Worm (Caenorhabditis elegans) whole organism, early embryonic: ENCODE data around the gene Y73F8A.13.
"Not testable (repeated sequence)": the region's sequence is repeated elsewhere in the genome, so short reads cannot be mapped to it uniquely, and the experiment has no call there.

ENCODE experiments used
- B0310.2 ChIP-seq: sonication (generic microtip); optimal IDR thresholded peaks from 2 replicates; lab custom pipeline; 2016; ENCODE audit warnings: mild to moderate bottlenecking, missing genetic modification characterization, missing compliant biosample characterization
- F13C5.2 ChIP-seq: sonication (generic microtip); optimal IDR thresholded peaks from 2 replicates; lab custom pipeline; 2017; ENCODE audit warnings: mild to moderate bottlenecking, missing genetic modification characterization, inconsistent platforms, missing compliant biosample characterization
- aly-1 ChIP-seq: sonication (generic microtip); optimal IDR thresholded peaks from 2 replicates; lab custom pipeline; 2016; ENCODE audit warnings: missing genetic modification characterization, missing compliant biosample characterization
- ama-1 ChIP-seq: fragments of 150-350 bp; optimal IDR thresholded peaks from 2 replicates; lab custom pipeline; 2014
- ceh-13 ChIP-seq: fragments of 200-800 bp; sonication (Bioruptor generic); optimal IDR thresholded peaks from 2 replicates; lab custom pipeline; 2018; ENCODE audit warnings: mild to moderate bottlenecking, missing genetic modification characterization, missing compliant biosample characterization
- ceh-36 ChIP-seq: sonication (generic microtip); optimal IDR thresholded peaks from 2 replicates; lab custom pipeline; 2016; ENCODE audit warnings: missing genetic modification characterization, inconsistent platforms, missing compliant biosample characterization
- ets-7 ChIP-seq: sonication (generic microtip); optimal IDR thresholded peaks from 2 replicates; lab custom pipeline; 2016; ENCODE audit warnings: missing genotype, missing genetic modification characterization, missing compliant biosample characterization
- flt-1 ChIP-seq: fragments of 200-800 bp; sonication (Bioruptor generic); IDR thresholded peaks from 2 replicates; pipeline ENCODE4 v1.3.6; 2022; ENCODE audit warnings: missing genetic modification characterization, missing compliant biosample characterization
- hmbx-1 ChIP-seq: sonication (generic microtip); optimal IDR thresholded peaks from 2 replicates; lab custom pipeline; 2016; ENCODE audit warnings: mild to moderate bottlenecking, missing genetic modification characterization, missing compliant biosample characterization
- hmg-4 ChIP-seq: fragments of 200-800 bp; sonication (Bioruptor generic); optimal IDR thresholded peaks from 2 replicates; lab custom pipeline; 2018; ENCODE audit warnings: mild to moderate bottlenecking, missing genetic modification characterization, missing compliant biosample characterization
- hnd-1 ChIP-seq: sonication (generic microtip); optimal IDR thresholded peaks from 2 replicates; lab custom pipeline; 2016; ENCODE audit warnings: missing genetic modification characterization, missing compliant biosample characterization
- pes-1 ChIP-seq: fragments of 200-800 bp; sonication (Bioruptor generic); IDR thresholded peaks from 2 replicates; pipeline ENCODE4 v1.3.6; 2022; ENCODE audit warnings: missing genetic modification reagents, missing genetic modification characterization, missing compliant biosample characterization
- scrt-1 ChIP-seq: fragments of 200-800 bp; sonication (Bioruptor generic); IDR thresholded peaks from 2 replicates; pipeline ENCODE4 v1.3.6; 2022; ENCODE audit warnings: missing genetic modification characterization, missing compliant biosample characterization
- sea-1 ChIP-seq: fragments of 200-800 bp; sonication (Bioruptor generic); conservative IDR thresholded peaks from 2 replicates; pipeline ENCODE4 v1.3.6; 2022; ENCODE audit warnings: missing genetic modification characterization, missing compliant biosample characterization
- tbx-11 ChIP-seq: fragments of 200-800 bp; sonication (Bioruptor generic); IDR thresholded peaks from 2 replicates; pipeline ENCODE4 v1.3.6; 2022; ENCODE audit warnings: missing genetic modification characterization, missing compliant biosample characterization
- tbx-37 ChIP-seq: fragments of 200-800 bp; sonication (Bioruptor generic); conservative IDR thresholded peaks from 2 replicates; pipeline ENCODE4 v1.3.6; 2022; ENCODE audit warnings: missing genetic modification reagents, missing genetic modification characterization, missing compliant biosample characterization
- tra-4 ChIP-seq: sonication (generic microtip); optimal IDR thresholded peaks from 2 replicates; lab custom pipeline; 2017; ENCODE audit warnings: missing genetic modification characterization, missing compliant biosample characterization

Y73F8A.13 gene

ce11 chrIV:15291607-15292006 lies 20.4 kb upstream of the Y73F8A.13 start, which contains the start of gene pqn-91:
Gene pqn-91 (plus strand): TSS chrIV:15291907.
- no peak for TF ChIP-seq scrt-1 (GFP tag; lab: Robert Waterston, UW)

- TF ChIP-seq scrt-1 (GFP tag; lab: Robert Waterston, UW): no peak
- TF ChIP-seq ama-1 (lab: Kevin White, UChicago): no peak
- TF ChIP-seq aly-1 (tag; lab: Kevin White, UChicago): no peak
- TF ChIP-seq hnd-1 (tag; lab: Kevin White, UChicago): no peak
- TF ChIP-seq flt-1: no peak
- no peak for TF ChIP-seq ceh-13 (GFP tag; lab: Kevin White, UChicago)
- no peak for TF ChIP-seq hmg-4 (GFP tag; lab: Kevin White, UChicago)
- no peak for TF ChIP-seq sea-1 (GFP tag; lab: Robert Waterston, UW)
- TF ChIP-seq F13C5.2: no peak
- no peak for TF ChIP-seq hmbx-1 (tag; lab: Kevin White, UChicago)
- TF ChIP-seq pes-1 (GFP tag; lab: Robert Waterston, UW): no peak
- TF ChIP-seq tbx-11 (GFP tag; lab: Robert Waterston, UW): no peak
Measured at ce11 chrIV:15294040-15294439, 18.0 kb upstream of the Y73F8A.13 start, which contains the start of gene Y73F8A.10. Gene Y73F8A.10 (plus strand): TSS chrIV:15294340.

ce11 chrIV:15300041-15300440 lies 12.0 kb upstream of the Y73F8A.13 start:
- TF ChIP-seq tbx-11 (GFP tag; lab: Robert Waterston, UW) (no peak), B0310.2 (tag; lab: Kevin White, UChicago) (no peak), flt-1 (no peak)

ce11 chrIV:15302151-15302550 lies 9.9 kb upstream of the Y73F8A.13 start, which contains the start of gene best-21:
Gene best-21 (plus strand): TSS chrIV:15302451.
- TF ChIP-seq tbx-11 (GFP tag; lab: Robert Waterston, UW) (no peak), B0310.2 (tag; lab: Kevin White, UChicago) (no peak), hnd-1 (tag; lab: Kevin White, UChicago) (no peak), tra-4 (tag; lab: Kevin White, UChicago) (no peak), ets-7 (tag; lab: Kevin White, UChicago) (no peak), scrt-1 (GFP tag; lab: Robert Waterston, UW) (no peak), ama-1 (lab: Kevin White, UChicago) (no peak), hmg-4 (GFP tag; lab: Kevin White, UChicago) (no peak), tbx-37 (no peak), aly-1 (tag; lab: Kevin White, UChicago) (no peak), F13C5.2 (no peak), sea-1 (GFP tag; lab: Robert Waterston, UW) (no peak), pes-1 (GFP tag; lab: Robert Waterston, UW) (no peak), ceh-13 (GFP tag; lab: Kevin White, UChicago) (no peak), hmbx-1 (tag; lab: Kevin White, UChicago) (no peak), ceh-36 (tag; lab: Kevin White, UChicago) (no peak), flt-1 (no peak)

ce11 chrIV:15311590-15311989 lies 457 bp upstream of the Y73F8A.13 start, which contains the start of gene Y73F8A.12:
Gene Y73F8A.12 (minus strand): TSS chrIV:15311690.
- TF ChIP-seq flt-1; hmg-4 (GFP tag; lab: Kevin White, UChicago); ets-7 (tag; lab: Kevin White, UChicago): not testable (repeated sequence)

ce11 chrIV:15315502-15315901 lies 3.5 kb downstream of the Y73F8A.13 start:
- TF ChIP-seq tbx-11 (GFP tag; lab: Robert Waterston, UW): no peak
- no peak for TF ChIP-seq flt-1
- TF ChIP-seq hnd-1 (tag; lab: Kevin White, UChicago): no peak
- TF ChIP-seq hmbx-1 (tag; lab: Kevin White, UChicago): no peak
- no peak for TF ChIP-seq tbx-37
- no peak for TF ChIP-seq ama-1 (lab: Kevin White, UChicago)
- TF ChIP-seq hmg-4 (GFP tag; lab: Kevin White, UChicago): no peak
- no peak for TF ChIP-seq sea-1 (GFP tag; lab: Robert Waterston, UW)
- no peak for TF ChIP-seq ceh-36 (tag; lab: Kevin White, UChicago)
- no peak for TF ChIP-seq aly-1 (tag; lab: Kevin White, UChicago)
- TF ChIP-seq scrt-1 (GFP tag; lab: Robert Waterston, UW): no peak
- no peak for TF ChIP-seq ets-7 (tag; lab: Kevin White, UChicago)
- TF ChIP-seq tra-4 (tag; lab: Kevin White, UChicago): no peak
- TF ChIP-seq B0310.2 (tag; lab: Kevin White, UChicago): no peak
- TF ChIP-seq F13C5.2: no peak
- no peak for TF ChIP-seq pes-1 (GFP tag; lab: Robert Waterston, UW)
- TF ChIP-seq ceh-13 (GFP tag; lab: Kevin White, UChicago): no peak

- not testable (repeated sequence) for TF ChIP-seq B0310.2, ets-7, hmbx-1 (tag; lab: Kevin White, UChicago)
Measured at ce11 chrIV:15318982-15319381, 6.9 kb downstream of the Y73F8A.13 start, which contains the start of gene Y73F8A.14. Gene Y73F8A.14 (minus strand): TSS chrIV:15319082.

- TF ChIP-seq ceh-36 (tag; lab: Kevin White, UChicago) (no peak), ama-1 (lab: Kevin White, UChicago) (no peak), B0310.2 (tag; lab: Kevin White, UChicago) (no peak), ceh-13 (GFP tag; lab: Kevin White, UChicago) (no peak), scrt-1 (GFP tag; lab: Robert Waterston, UW) (no peak), F13C5.2 (no peak), flt-1 (no peak), sea-1 (GFP tag; lab: Robert Waterston, UW) (no peak), tbx-37 (no peak), tbx-11 (GFP tag; lab: Robert Waterston, UW) (no peak), ets-7 (tag; lab: Kevin White, UChicago) (no peak), tra-4 (tag; lab: Kevin White, UChicago) (no peak), hmbx-1 (tag; lab: Kevin White, UChicago) (no peak), hmg-4 (GFP tag; lab: Kevin White, UChicago) (no peak), aly-1 (tag; lab: Kevin White, UChicago) (no peak), pes-1 (GFP tag; lab: Robert Waterston, UW) (no peak), hnd-1 (tag; lab: Kevin White, UChicago) (no peak)
Measured at ce11 chrIV:15321279-15321678, 9.2 kb downstream of the Y73F8A.13 start, which contains the start of gene Y73F8A.15. Gene Y73F8A.15 (plus strand): TSS chrIV:15321579.
